Fruit fly (Drosophila melanogaster) whole organism: Measurements from ENCODE around the gene B52.

Experiments
- CG8478 ChIP-seq: fragments of >200 bp; optimal IDR thresholded peaks from 2 replicates; lab custom pipeline; 2018; ENCODE audit warnings: inconsistent platforms
- Dll ChIP-seq: fragments of >200 bp; optimal IDR thresholded peaks from 2 replicates; lab custom pipeline; 2017
- EcR ChIP-seq, 2 experiments: fragments of >200 bp; optimal IDR thresholded peaks; 2 replicates each; lab custom pipeline; 2017; ENCODE audit warnings: missing biosample characterization in 2 of 2, missing genetic modification characterization in 2 of 2, missing genetic modification reagents in 2 of 2
- pan ChIP-seq: fragments of >200 bp; optimal IDR thresholded peaks from 2 replicates; lab custom pipeline; 2017
- psq ChIP-seq: fragments of >200 bp; optimal IDR thresholded peaks from 2 replicates; lab custom pipeline; 2017
- usp ChIP-seq: fragments of >200 bp; optimal IDR thresholded peaks from 2 replicates; lab custom pipeline; 2017; ENCODE audit warnings: missing biosample characterization, missing genetic modification characterization, mixed read lengths

- TF ChIP-seq psq, result no peak
- TF ChIP-seq usp, result no peak
- no peak for TF ChIP-seq pan
- TF ChIP-seq CG8478 (lab: Kevin White, UChicago), result no peak
- TF ChIP-seq EcR (GFP tag; optimal IDR thresholded peaks at IDR 0.05; lab: Kevin White, UChicago), result no peak
- no peak for TF ChIP-seq Dll
Observed at dm6 chr3R:13612333-13612732, 48.8 kb upstream of the B52 start, which contains the start of gene CG9757.
